Worm (Caenorhabditis elegans) whole organism, L3 larva: ENCODE results near the gene T15B7.15.

Source experiments
- egl-27 ChIP-seq: sonication (generic microtip); optimal IDR thresholded peaks from 4 replicates; lab custom pipeline; 2017; ENCODE audit warnings: missing biosample characterization, missing genetic modification reagents, missing genetic modification characterization
- nhr-23 ChIP-seq: fragments of 150-350 bp; optimal IDR thresholded peaks from 2 replicates; lab custom pipeline; 2014; ENCODE audit warnings: missing biosample characterization, missing genetic modification reagents, missing genetic modification characterization
- ztf-11 ChIP-seq: fragments of 150-350 bp; optimal IDR thresholded peaks from 2 replicates; lab custom pipeline; 2014; ENCODE audit warnings: missing biosample characterization, missing genetic modification characterization

DNA sequence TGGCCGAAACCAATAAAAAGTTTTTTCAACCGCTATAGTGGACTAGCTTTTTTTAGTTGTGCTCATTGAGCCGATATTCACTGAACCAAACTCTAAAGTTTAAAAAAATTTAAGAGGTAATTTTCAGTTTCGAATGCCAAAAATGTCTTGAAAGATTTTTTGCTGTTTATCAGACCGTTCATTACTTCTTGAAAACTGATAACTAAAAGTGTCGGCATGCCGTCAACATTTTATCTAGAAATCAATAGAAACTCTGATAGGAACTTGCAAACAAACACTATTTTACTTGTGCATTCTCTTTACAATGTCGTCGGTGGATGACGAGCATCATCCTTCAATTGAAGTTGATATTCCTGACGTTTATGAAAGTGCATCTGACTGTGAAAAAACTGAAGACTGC, 43.3 kb upstream of the T15B7.15 start:
- TF ChIP-seq ztf-11 (tag; lab: Kevin White, UChicago) (no peak), egl-27 (no peak), nhr-23 (tag; lab: Kevin White, UChicago) (no peak)
